Fruit fly (Drosophila melanogaster) whole organism, embryonic: ENCODE results near the gene CG45011.

Source experiments
- Asciz ChIP-seq: fragments of 200-800 bp; sonication (Bioruptor generic); optimal IDR thresholded peaks from 2 replicates; lab custom pipeline; 2017; ENCODE audit warnings: missing biosample characterization, mild to moderate bottlenecking, missing genetic modification characterization, missing genetic modification reagents
- Blimp-1 ChIP-seq: fragments of 200-800 bp; sonication (Bioruptor generic); optimal IDR thresholded peaks from 3 replicates; lab custom pipeline; 2018; ENCODE audit warnings: missing biosample characterization, missing genetic modification characterization, mild to moderate bottlenecking, moderate library complexity, missing genetic modification reagents
- BtbVII ChIP-seq: fragments of 200-800 bp; sonication (Bioruptor generic); optimal IDR thresholded peaks from 3 replicates; lab custom pipeline; 2017; ENCODE audit warnings: missing biosample characterization, mild to moderate bottlenecking, missing genetic modification characterization
- CG10431 ChIP-seq: fragments of 200-800 bp; sonication (Bioruptor generic); optimal IDR thresholded peaks from 3 replicates; lab custom pipeline; 2018; ENCODE audit warnings: missing biosample characterization, mild to moderate bottlenecking, missing genetic modification characterization
- CG11093 ChIP-seq: fragments of 200-800 bp; sonication (Bioruptor generic); IDR thresholded peaks from 3 replicates; pipeline ENCODE4 v1.3.6; 2022; ENCODE audit warnings: missing biosample characterization, missing genetic modification characterization
- CG12071 ChIP-seq: fragments of 200-800 bp; sonication (Bioruptor generic); optimal IDR thresholded peaks from 3 replicates; lab custom pipeline; 2018; ENCODE audit warnings: missing biosample characterization, mild to moderate bottlenecking, missing genetic modification characterization
- CG12155 ChIP-seq: fragments of 200-800 bp; sonication (Bioruptor generic); optimal IDR thresholded peaks from 3 replicates; lab custom pipeline; 2016; ENCODE audit warnings: missing biosample characterization, missing genetic modification characterization
- CG12219 ChIP-seq: fragments of 200-800 bp; sonication (Bioruptor generic); optimal IDR thresholded peaks from 3 replicates; lab custom pipeline; 2018; ENCODE audit warnings: missing biosample characterization, mild to moderate bottlenecking, missing genetic modification characterization
- CG12236 ChIP-seq: fragments of 200-800 bp; sonication (Bioruptor generic); optimal IDR thresholded peaks from 2 replicates; lab custom pipeline; 2016; ENCODE audit warnings: missing biosample characterization, missing genetic modification characterization
- CG14014 ChIP-seq: fragments of 200-800 bp; sonication (Bioruptor generic); IDR thresholded peaks from 2 replicates; pipeline ENCODE4 v1.3.6; 2022; ENCODE audit warnings: missing biosample characterization, missing genetic modification characterization
- CG15011 ChIP-seq: fragments of 200-800 bp; sonication (Bioruptor generic); optimal IDR thresholded peaks from 3 replicates; lab custom pipeline; 2018; ENCODE audit warnings: missing biosample characterization, mild to moderate bottlenecking, missing genetic modification characterization
- CG17612 ChIP-seq: fragments of 200-800 bp; sonication (Bioruptor generic); IDR thresholded peaks from 2 replicates; pipeline ENCODE4 v1.3.6; 2022; ENCODE audit warnings: missing biosample characterization, missing genetic modification characterization
- CG1792 ChIP-seq: fragments of 200-800 bp; sonication (Bioruptor generic); optimal IDR thresholded peaks from 2 replicates; lab custom pipeline; 2016; ENCODE audit warnings: missing biosample characterization, missing genetic modification characterization
- CG18262 ChIP-seq: fragments of 200-800 bp; optimal IDR thresholded peaks from 3 replicates; lab custom pipeline; 2019; ENCODE audit warnings: missing biosample characterization, mild to moderate bottlenecking, missing genetic modification characterization, moderate library complexity
- CG18476 ChIP-seq: fragments of 200-800 bp; sonication (Bioruptor generic); optimal IDR thresholded peaks from 2 replicates; lab custom pipeline; 2016; ENCODE audit warnings: missing biosample characterization, mild to moderate bottlenecking, missing genetic modification characterization
- CG2889 ChIP-seq: fragments of 200-800 bp; sonication (Bioruptor generic); IDR thresholded peaks from 3 replicates; pipeline ENCODE4 v1.3.6; 2022; ENCODE audit warnings: missing biosample characterization, missing genetic modification characterization
- CG31224 ChIP-seq: fragments of 200-800 bp; sonication (Bioruptor generic); IDR thresholded peaks from 2 replicates; pipeline ENCODE4 v1.3.6; 2022; ENCODE audit warnings: missing biosample characterization, missing genetic modification characterization
- CG43689 ChIP-seq: fragments of 200-800 bp; sonication (Bioruptor generic); IDR thresholded peaks from 2 replicates; pipeline ENCODE4 v1.3.6; 2022; ENCODE audit warnings: missing biosample characterization, missing genetic modification characterization
- CG6175 ChIP-seq: fragments of 200-800 bp; sonication (Bioruptor generic); IDR thresholded peaks from 3 replicates; pipeline ENCODE4 v1.3.6; 2022; ENCODE audit warnings: missing biosample characterization, missing genetic modification characterization
- CG6683 ChIP-seq: fragments of 200-800 bp; sonication (Bioruptor generic); optimal IDR thresholded peaks from 2 replicates; lab custom pipeline; 2017; ENCODE audit warnings: missing biosample characterization, mild to moderate bottlenecking, missing genetic modification characterization, missing genetic modification reagents
- CG6765 ChIP-seq: fragments of 200-800 bp; sonication (Bioruptor generic); optimal IDR thresholded peaks from 3 replicates; lab custom pipeline; 2017; ENCODE audit warnings: missing biosample characterization, mild to moderate bottlenecking, missing genetic modification characterization
- CG6791 ChIP-seq: fragments of 200-800 bp; sonication (Bioruptor generic); IDR thresholded peaks from 3 replicates; pipeline ENCODE4 v1.3.6; 2022; ENCODE audit warnings: missing biosample characterization, missing genetic modification characterization; ENCODE audit not compliant: partially characterized antibody
- CG7786 ChIP-seq: fragments of 200-800 bp; sonication (Bioruptor generic); optimal IDR thresholded peaks from 2 replicates; lab custom pipeline; 2016; ENCODE audit warnings: missing biosample characterization, missing genetic modification characterization
- CG9437 ChIP-seq: fragments of 200-800 bp; sonication (Bioruptor generic); optimal IDR thresholded peaks from 2 replicates; lab custom pipeline; 2018; ENCODE audit warnings: missing biosample characterization, mild to moderate bottlenecking, missing genetic modification characterization
- CHES-1-like ChIP-seq: fragments of 200-800 bp; sonication (Bioruptor generic); optimal IDR thresholded peaks from 2 replicates; lab custom pipeline; 2016; ENCODE audit warnings: missing biosample characterization, missing genetic modification characterization
- Chrac-16 ChIP-seq: fragments of 200-800 bp; sonication (Bioruptor generic); optimal IDR thresholded peaks from 3 replicates; lab custom pipeline; 2016; ENCODE audit warnings: missing biosample characterization, missing genetic modification characterization
- CoRest ChIP-seq: fragments of 200-800 bp; sonication (Bioruptor generic); optimal IDR thresholded peaks from 3 replicates; lab custom pipeline; 2018; ENCODE audit warnings: missing biosample characterization, mild to moderate bottlenecking, missing genetic modification characterization, moderate library complexity
- Deaf1 ChIP-seq: fragments of 200-800 bp; optimal IDR thresholded peaks from 3 replicates; lab custom pipeline; 2019; ENCODE audit warnings: missing biosample characterization, mild to moderate bottlenecking, missing genetic modification characterization, moderate library complexity
- ERR ChIP-seq: fragments of 200-800 bp; sonication (Bioruptor generic); optimal IDR thresholded peaks from 2 replicates; lab custom pipeline; 2016; ENCODE audit warnings: missing biosample characterization, missing genetic modification characterization
- HHEX ChIP-seq: fragments of 200-800 bp; sonication (Bioruptor generic); optimal IDR thresholded peaks from 3 replicates; lab custom pipeline; 2017; ENCODE audit warnings: missing biosample characterization, mild to moderate bottlenecking, missing genetic modification characterization, missing genetic modification reagents
- Mad ChIP-seq: fragments of 200-800 bp; sonication (Bioruptor generic); optimal IDR thresholded peaks from 2 replicates; lab custom pipeline; 2016; ENCODE audit warnings: missing biosample characterization, missing genetic modification characterization
- Myb ChIP-seq: fragments of 200-800 bp; sonication (Bioruptor generic); optimal IDR thresholded peaks from 2 replicates; lab custom pipeline; 2016; ENCODE audit warnings: missing biosample characterization, missing genetic modification characterization
- Sox100B ChIP-seq: fragments of 200-800 bp; sonication (Bioruptor generic); optimal IDR thresholded peaks from 3 replicates; lab custom pipeline; 2018; ENCODE audit warnings: missing biosample characterization, mild to moderate bottlenecking, missing genetic modification characterization
- Sry-δ ChIP-seq: fragments of 200-800 bp; sonication (Bioruptor generic); optimal IDR thresholded peaks from 2 replicates; lab custom pipeline; 2016; ENCODE audit warnings: missing biosample characterization, missing genetic modification characterization
- ab ChIP-seq: fragments of 200-800 bp; sonication (Bioruptor generic); optimal IDR thresholded peaks from 2 replicates; lab custom pipeline; 2016; ENCODE audit warnings: missing biosample characterization, missing genetic modification characterization
- ara ChIP-seq: fragments of 200-800 bp; sonication (Bioruptor generic); IDR thresholded peaks from 2 replicates; pipeline ENCODE4 v1.3.6; 2022; ENCODE audit warnings: missing biosample characterization, missing genetic modification characterization
- ato ChIP-seq: fragments of 200-800 bp; sonication (Bioruptor generic); IDR thresholded peaks from 2 replicates; pipeline ENCODE4 v1.3.6; 2022; ENCODE audit warnings: missing biosample characterization, missing genetic modification characterization; ENCODE audit not compliant: partially characterized antibody
- cas ChIP-seq: fragments of 200-800 bp; sonication (Bioruptor generic); IDR thresholded peaks from 2 replicates; pipeline ENCODE4 v1.3.6; 2022; ENCODE audit warnings: missing biosample characterization, missing genetic modification characterization
- corto ChIP-seq: fragments of 200-800 bp; sonication (Bioruptor generic); optimal IDR thresholded peaks from 2 replicates; lab custom pipeline; 2016; ENCODE audit warnings: missing biosample characterization, mild to moderate bottlenecking, missing genetic modification characterization, moderate library complexity
- kni ChIP-seq: fragments of 200-800 bp; sonication (Bioruptor generic); optimal IDR thresholded peaks from 3 replicates; lab custom pipeline; 2017; ENCODE audit warnings: mild to moderate bottlenecking, missing biosample characterization, missing genetic modification reagents, missing genetic modification characterization
- lola ChIP-seq, 3 experiments: fragments of >200 bp in 2 of 3; fragments of 200-800 bp in 1 of 3; sonication (Bioruptor generic) in 1 of 3; optimal IDR thresholded peaks; 2 replicates each; lab custom pipeline; 2017 to 2019; ENCODE audit warnings: missing biosample characterization in 3 of 3, missing genetic modification characterization in 3 of 3, mild to moderate bottlenecking in 1 of 3, moderate library complexity in 1 of 3
- mam ChIP-seq: fragments of 200-800 bp; sonication (Bioruptor generic); optimal IDR thresholded peaks from 3 replicates; lab custom pipeline; 2016; ENCODE audit warnings: missing biosample characterization, missing genetic modification characterization
- mirr ChIP-seq: fragments of 200-800 bp; sonication (Bioruptor generic); optimal IDR thresholded peaks from 3 replicates; lab custom pipeline; 2018; ENCODE audit warnings: missing biosample characterization, mild to moderate bottlenecking, missing genetic modification characterization
- otp ChIP-seq: fragments of 200-800 bp; sonication (Bioruptor generic); IDR thresholded peaks from 3 replicates; pipeline ENCODE4, ENCODE4 v1.3.6; 2022; ENCODE audit warnings: missing biosample characterization, missing genetic modification characterization
- ro ChIP-seq: fragments of 200-800 bp; sonication (Bioruptor generic); IDR thresholded peaks from 2 replicates; pipeline ENCODE4 v1.3.6; 2022; ENCODE audit warnings: missing biosample characterization, missing genetic modification characterization
- slbo ChIP-seq: fragments of 200-800 bp; sonication (Bioruptor generic); IDR thresholded peaks from 2 replicates; pipeline ENCODE4 v1.3.6; 2022; ENCODE audit warnings: missing biosample characterization, missing genetic modification characterization
- sna ChIP-seq: fragments of 200-800 bp; sonication (Bioruptor generic); IDR thresholded peaks from 2 replicates; pipeline ENCODE4 v1.3.6; 2022; ENCODE audit warnings: missing biosample characterization, missing genetic modification characterization; ENCODE audit not compliant: partially characterized antibody
- sob ChIP-seq: fragments of 200-800 bp; sonication (Bioruptor generic); IDR thresholded peaks from 2 replicates; pipeline ENCODE4 v1.3.6; 2022; ENCODE audit warnings: missing biosample characterization, missing genetic modification characterization
- tll ChIP-seq, 2 experiments: fragments of 200-800 bp in 1 of 2; fragments of >200 bp in 1 of 2; sonication (Bioruptor generic) in 1 of 2; optimal IDR thresholded peaks; 2 replicates each; lab custom pipeline; 2017 to 2019; ENCODE audit warnings: missing biosample characterization in 2 of 2, missing genetic modification characterization in 2 of 2, mild to moderate bottlenecking in 1 of 2, moderate library complexity in 1 of 2

CG45011 gene

dm6 chr2L:11807697-11808226, 26.1 kb upstream of the CG45011 start (continued):
- TF ChIP-seq corto (GFP tag; lab: Kevin White, UChicago) (peak; percentile 24), Mad (peak; percentile 2), mam (GFP tag; lab: Kevin White, UChicago) (peak; percentile 18), CoRest (tag; lab: Kevin White, UChicago) (no peak), otp (GFP tag; lab: Robert Waterston, UW) (peak; percentile 51; the same call in 1 of the 3 replicates), slbo (GFP tag; lab: Robert Waterston, UW) (peak; percentile 45; the same call in 1 of the 2 replicates), CG6791 (GFP tag; lab: Robert Waterston, UW) (peak; percentile 60; the same call in 1 of the 3 replicates), kni (GFP tag; lab: Kevin White, UChicago) (peak; percentile 88), CG10431 (no peak), CHES-1-like (GFP tag; lab: Kevin White, UChicago) (peak; percentile 1), Asciz (no peak), mirr (GFP tag; lab: Kevin White, UChicago) (peak; percentile 65), CG11093 (GFP tag; lab: Robert Waterston, UW) (no peak), CG12071 (peak; percentile 52), Chrac-16 (GFP tag; lab: Kevin White, UChicago) (no peak), BtbVII (GFP tag; lab: Kevin White, UChicago) (no peak), CG2889 (GFP tag; lab: Robert Waterston, UW) (no peak), CG12236 (GFP tag; lab: Kevin White, UChicago) (no peak), CG1792 (GFP tag; lab: Kevin White, UChicago) (no peak), HHEX (peak; percentile 18), CG14014 (peak; percentile 24; the same call in 1 of the 2 replicates), CG31224 (GFP tag; lab: Robert Waterston, UW) (peak; percentile 41; the same call in 1 of the 2 replicates), Blimp-1 (GFP tag; lab: Kevin White, UChicago) (no peak), Sox100B (GFP tag; lab: Kevin White, UChicago) (no peak), CG18262 (tag; lab: Kevin White, UChicago) (no peak), CG43689 (no peak), CG6683 (GFP tag; lab: Kevin White, UChicago) (no peak), ara (GFP tag; lab: Robert Waterston, UW) (0 out of 2 replicates have a peak, but pooled peaks have one; percentile 42), tll (GFP tag; optimal IDR thresholded peaks at IDR 0.05; lab: Kevin White, UChicago) (peak in 1 of 2 experiments; percentile 10), CG15011 (GFP tag; lab: Kevin White, UChicago) (no peak), CG12155 (GFP tag; lab: Kevin White, UChicago) (peak; percentile 16), lola (GFP tag; optimal IDR thresholded peaks at IDR 0.05; lab: Kevin White, UChicago) (peak in 1 of 3 experiments; percentile 83), CG6175 (GFP tag; lab: Robert Waterston, UW) (peak; percentile 98), Deaf1 (tag; lab: Kevin White, UChicago) (peak; percentile 99), ro (GFP tag; lab: Robert Waterston, UW) (no peak), CG18476 (GFP tag; lab: Kevin White, UChicago) (no peak), CG6765 (peak; percentile 60), ato (peak; percentile 55; the same call in 1 of the 2 replicates), cas (GFP tag; lab: Robert Waterston, UW) (0 out of 2 replicates have a peak, but pooled peaks have one; percentile 30), sna (GFP tag; lab: Robert Waterston, UW) (no peak), CG12219 (GFP tag; lab: Kevin White, UChicago) (peak; percentile 9), ab (GFP tag; lab: Kevin White, UChicago) (no peak), CG17612 (no peak), CG7786 (GFP tag; lab: Kevin White, UChicago) (no peak), CG9437 (no peak), Myb (no peak), ERR (GFP tag; lab: Kevin White, UChicago) (peak; percentile 27), sob (GFP tag; lab: Robert Waterston, UW) (no peak; the same call in 1 of the 2 replicates), Sry-δ (GFP tag; lab: Kevin White, UChicago) (no peak)
